Fruit fly (Drosophila melanogaster) whole organism, embryonic: ENCODE data around the gene CG32944.

Experiments
- Awh ChIP-seq: fragments of 200-800 bp; sonication (Bioruptor generic); IDR thresholded peaks from 2 replicates; pipeline ENCODE4, ENCODE4 v1.3.6; 2022; ENCODE audit warnings: missing biosample characterization, missing genetic modification characterization
- BEAF-32 ChIP-seq: fragments of 200-800 bp; sonication (Bioruptor generic); optimal IDR thresholded peaks from 3 replicates; lab custom pipeline; 2017; ENCODE audit warnings: missing biosample characterization, missing genetic modification characterization, mild to moderate bottlenecking, moderate library complexity, missing genetic modification reagents
- Bdp1 ChIP-seq: fragments of 200-800 bp; sonication (Bioruptor generic); optimal IDR thresholded peaks from 3 replicates; lab custom pipeline; 2016; ENCODE audit warnings: missing biosample characterization, missing genetic modification characterization
- CG1024 ChIP-seq: fragments of 200-800 bp; sonication (Bioruptor generic); IDR thresholded peaks from 2 replicates; pipeline ENCODE4 v1.3.6; 2022; ENCODE audit warnings: missing biosample characterization, missing genetic modification characterization
- CG10462 ChIP-seq: fragments of 200-800 bp; sonication (Bioruptor generic); optimal IDR thresholded peaks from 2 replicates; lab custom pipeline; 2016; ENCODE audit warnings: missing biosample characterization, missing genetic modification characterization
- CG10959 ChIP-seq: fragments of 200-800 bp; sonication (Bioruptor generic); IDR thresholded peaks from 2 replicates; pipeline ENCODE4 v1.3.6; 2022; ENCODE audit warnings: missing biosample characterization, missing genetic modification characterization
- CG12942 ChIP-seq: fragments of 200-800 bp; sonication (Bioruptor generic); optimal IDR thresholded peaks from 3 replicates; lab custom pipeline; 2016; ENCODE audit warnings: missing biosample characterization, missing genetic modification characterization
- CG14050 ChIP-seq: fragments of 200-800 bp; sonication (Bioruptor generic); IDR thresholded peaks from 3 replicates; pipeline ENCODE4 v1.3.6; 2022; ENCODE audit warnings: missing biosample characterization, missing genetic modification characterization
- CG15696 ChIP-seq: fragments of 200-800 bp; sonication (Bioruptor generic); optimal IDR thresholded peaks from 2 replicates; lab custom pipeline; 2019; ENCODE audit warnings: missing biosample characterization, mild to moderate bottlenecking, missing genetic modification characterization, moderate library complexity
- CG16779 ChIP-seq: fragments of 200-800 bp; sonication (Bioruptor generic); IDR thresholded peaks from 2 replicates; pipeline ENCODE4 v1.3.6; 2022; ENCODE audit warnings: missing biosample characterization, missing genetic modification characterization
- CG17568 ChIP-seq: fragments of 200-800 bp; sonication (Bioruptor generic); optimal IDR thresholded peaks from 2 replicates; lab custom pipeline; 2018; ENCODE audit warnings: missing biosample characterization, mild to moderate bottlenecking, missing genetic modification characterization, moderate library complexity
- CG18599 ChIP-seq: fragments of 200-800 bp; sonication (Bioruptor generic); optimal IDR thresholded peaks from 3 replicates; lab custom pipeline; 2017; ENCODE audit warnings: missing biosample characterization, missing genetic modification characterization, mild to moderate bottlenecking, moderate library complexity, missing genetic modification reagents
- CG18619 ChIP-seq: fragments of 200-800 bp; sonication (Bioruptor generic); optimal IDR thresholded peaks from 3 replicates; lab custom pipeline; 2017; ENCODE audit warnings: missing biosample characterization, mild to moderate bottlenecking, missing genetic modification characterization
- CG30431 ChIP-seq: fragments of 200-800 bp; sonication (Bioruptor generic); optimal IDR thresholded peaks from 2 replicates; lab custom pipeline; 2017; ENCODE audit warnings: missing biosample characterization, missing genetic modification characterization
- CG3726 ChIP-seq: fragments of 200-800 bp; sonication (Bioruptor generic); IDR thresholded peaks from 3 replicates; pipeline ENCODE4, ENCODE4 v1.3.6; 2022; ENCODE audit warnings: missing biosample characterization, missing genetic modification characterization
- CG4282 ChIP-seq: fragments of 200-800 bp; sonication (Bioruptor generic); optimal IDR thresholded peaks from 2 replicates; lab custom pipeline; 2016; ENCODE audit warnings: missing biosample characterization, missing genetic modification characterization
- CG4730 ChIP-seq: fragments of 200-800 bp; sonication (Bioruptor generic); IDR thresholded peaks from 2 replicates; pipeline ENCODE4 v1.3.6; 2022; ENCODE audit warnings: missing biosample characterization, missing genetic modification characterization
- CG5180 ChIP-seq: fragments of 200-800 bp; sonication (Bioruptor generic); optimal IDR thresholded peaks from 3 replicates; lab custom pipeline; 2017; ENCODE audit warnings: missing biosample characterization, missing genetic modification characterization, mild to moderate bottlenecking, moderate library complexity, missing genetic modification reagents
- CG5245 ChIP-seq: fragments of 200-800 bp; sonication (Bioruptor generic); optimal IDR thresholded peaks from 3 replicates; lab custom pipeline; 2016; ENCODE audit warnings: missing biosample characterization, missing genetic modification characterization
- CG7372 ChIP-seq: fragments of 200-800 bp; sonication (Bioruptor generic); IDR thresholded peaks from 2 replicates; pipeline ENCODE4 v1.3.6; 2022; ENCODE audit warnings: missing biosample characterization, missing genetic modification characterization
- CG8478 ChIP-seq: fragments of >200 bp; optimal IDR thresholded peaks from 2 replicates; lab custom pipeline; 2018
- D19B ChIP-seq: fragments of 200-800 bp; sonication (Bioruptor generic); optimal IDR thresholded peaks from 2 replicates; lab custom pipeline; 2017; ENCODE audit warnings: missing biosample characterization, mild to moderate bottlenecking, missing genetic modification characterization
- Dip3 ChIP-seq: fragments of 200-800 bp; sonication (Bioruptor generic); optimal IDR thresholded peaks from 3 replicates; lab custom pipeline; 2016; ENCODE audit warnings: missing biosample characterization, missing genetic modification characterization
- HLHmδ ChIP-seq: fragments of 200-800 bp; sonication (Bioruptor generic); optimal IDR thresholded peaks from 2 replicates; lab custom pipeline; 2018; ENCODE audit warnings: missing biosample characterization, mild to moderate bottlenecking, missing genetic modification characterization, moderate library complexity
- Hey ChIP-seq: fragments of 200-800 bp; sonication (Bioruptor generic); optimal IDR thresholded peaks from 3 replicates; lab custom pipeline; 2018; ENCODE audit warnings: missing biosample characterization, mild to moderate bottlenecking, missing genetic modification characterization
- HmgD ChIP-seq: fragments of 200-800 bp; sonication (Bioruptor generic); optimal IDR thresholded peaks from 3 replicates; lab custom pipeline; 2016; ENCODE audit warnings: missing biosample characterization, missing genetic modification characterization
- Jarid2 ChIP-seq: fragments of 200-800 bp; sonication (Bioruptor generic); optimal IDR thresholded peaks from 3 replicates; lab custom pipeline; 2017; ENCODE audit warnings: mild to moderate bottlenecking, missing biosample characterization, missing genetic modification reagents, missing genetic modification characterization
- Nf-YC ChIP-seq: fragments of 200-800 bp; optimal IDR thresholded peaks from 3 replicates; lab custom pipeline; 2019; ENCODE audit warnings: missing biosample characterization, mild to moderate bottlenecking, missing genetic modification characterization, moderate library complexity
- Poxn ChIP-seq: fragments of 200-800 bp; sonication (Bioruptor generic); IDR thresholded peaks from 2 replicates; pipeline ENCODE4 v1.3.6; 2022; ENCODE audit warnings: missing biosample characterization, missing genetic modification characterization
- Ravus ChIP-seq: fragments of 200-800 bp; sonication (Bioruptor generic); IDR thresholded peaks from 2 replicates; pipeline ENCODE4 v1.3.6; 2022; ENCODE audit warnings: missing biosample characterization, missing genetic modification characterization
- Six4 ChIP-seq: fragments of 200-800 bp; sonication (Bioruptor generic); optimal IDR thresholded peaks from 2 replicates; lab custom pipeline; 2016; ENCODE audit warnings: missing biosample characterization, missing genetic modification characterization
- Sox102F ChIP-seq: fragments of 200-800 bp; sonication (Bioruptor generic); optimal IDR thresholded peaks from 2 replicates; lab custom pipeline; 2018; ENCODE audit warnings: missing biosample characterization, mild to moderate bottlenecking, missing genetic modification characterization, moderate library complexity
- Xrp1 ChIP-seq: fragments of 200-800 bp; sonication (Bioruptor generic); IDR thresholded peaks from 2 replicates; pipeline ENCODE4 v1.3.6; 2022; ENCODE audit warnings: missing biosample characterization, missing genetic modification characterization
- YL-1 ChIP-seq: fragments of 200-800 bp; sonication (Bioruptor generic); optimal IDR thresholded peaks from 3 replicates; lab custom pipeline; 2017; ENCODE audit warnings: missing biosample characterization, mild to moderate bottlenecking, missing genetic modification characterization
- aop ChIP-seq: fragments of 200-800 bp; sonication (Bioruptor generic); IDR thresholded peaks from 2 replicates; pipeline ENCODE4 v1.3.6; 2022; ENCODE audit warnings: missing biosample characterization, missing genetic modification characterization
- bsh ChIP-seq, 2 experiments: fragments of 200-800 bp; sonication (Bioruptor generic); optimal IDR thresholded peaks; 2 replicates each; lab custom pipeline; 2017 to 2018; ENCODE audit warnings: mild to moderate bottlenecking in 2 of 2, missing biosample characterization in 2 of 2, missing genetic modification characterization in 2 of 2, moderate library complexity in 1 of 2
- ci ChIP-seq: fragments of 200-800 bp; sonication (Bioruptor generic); IDR thresholded peaks from 3 replicates; pipeline ENCODE4 v1.3.6; 2022; ENCODE audit warnings: missing biosample characterization, missing genetic modification characterization
- eve ChIP-seq, 2 experiments: fragments of >200 bp; optimal IDR thresholded peaks; 2 replicates each; lab custom pipeline; 2017; ENCODE audit warnings: missing biosample characterization in 2 of 2, missing genetic modification characterization in 2 of 2
- fd96Cb ChIP-seq: fragments of 200-800 bp; sonication (Bioruptor generic); optimal IDR thresholded peaks from 2 replicates; lab custom pipeline; 2018; ENCODE audit warnings: missing biosample characterization, mild to moderate bottlenecking, missing genetic modification characterization, moderate library complexity
- hbn ChIP-seq: fragments of 200-800 bp; sonication (Bioruptor generic); IDR thresholded peaks from 2 replicates; pipeline ENCODE4 v1.3.6; 2022; ENCODE audit warnings: missing biosample characterization, missing genetic modification characterization; ENCODE audit not compliant: partially characterized antibody
- jumu ChIP-seq: fragments of 200-800 bp; sonication (Bioruptor generic); optimal IDR thresholded peaks from 3 replicates; lab custom pipeline; 2016; ENCODE audit warnings: missing biosample characterization, missing genetic modification characterization
- odd ChIP-seq: fragments of 200-800 bp; sonication (Bioruptor generic); optimal IDR thresholded peaks from 2 replicates; lab custom pipeline; 2017; ENCODE audit warnings: missing biosample characterization, mild to moderate bottlenecking, missing genetic modification characterization
- scrt ChIP-seq: fragments of 200-800 bp; sonication (Bioruptor generic); optimal IDR thresholded peaks from 2 replicates; lab custom pipeline; 2018; ENCODE audit warnings: missing biosample characterization, mild to moderate bottlenecking, missing genetic modification characterization, moderate library complexity
- sisA ChIP-seq: fragments of 200-800 bp; sonication (Bioruptor generic); IDR thresholded peaks from 2 replicates; pipeline ENCODE4 v1.3.6; 2022; ENCODE audit warnings: missing biosample characterization, missing genetic modification characterization
- sr ChIP-seq: fragments of 200-800 bp; sonication (Bioruptor generic); IDR thresholded peaks from 3 replicates; pipeline ENCODE4 v1.3.6; 2022; ENCODE audit warnings: missing biosample characterization, missing genetic modification characterization
- ttk ChIP-seq: fragments of 200-800 bp; sonication (Bioruptor generic); IDR thresholded peaks from 2 replicates; pipeline ENCODE4 v2.1.2; 2022; ENCODE audit warnings: missing biosample characterization, missing genetic modification characterization
- unc-4 ChIP-seq: fragments of 200-800 bp; sonication (Bioruptor generic); IDR thresholded peaks from 2 replicates; pipeline ENCODE4 v1.3.6; 2022; ENCODE audit warnings: missing biosample characterization, missing genetic modification characterization; ENCODE audit not compliant: partially characterized antibody
- unpg ChIP-seq: fragments of 200-800 bp; sonication (Bioruptor generic); optimal IDR thresholded peaks from 3 replicates; lab custom pipeline; 2018; ENCODE audit warnings: missing biosample characterization, mild to moderate bottlenecking, missing genetic modification characterization, moderate library complexity
- zfh2 ChIP-seq: fragments of 200-800 bp; sonication (Bioruptor generic); optimal IDR thresholded peaks from 2 replicates; lab custom pipeline; 2016; ENCODE audit warnings: missing biosample characterization, missing genetic modification characterization

Gene CG32944

DNA sequence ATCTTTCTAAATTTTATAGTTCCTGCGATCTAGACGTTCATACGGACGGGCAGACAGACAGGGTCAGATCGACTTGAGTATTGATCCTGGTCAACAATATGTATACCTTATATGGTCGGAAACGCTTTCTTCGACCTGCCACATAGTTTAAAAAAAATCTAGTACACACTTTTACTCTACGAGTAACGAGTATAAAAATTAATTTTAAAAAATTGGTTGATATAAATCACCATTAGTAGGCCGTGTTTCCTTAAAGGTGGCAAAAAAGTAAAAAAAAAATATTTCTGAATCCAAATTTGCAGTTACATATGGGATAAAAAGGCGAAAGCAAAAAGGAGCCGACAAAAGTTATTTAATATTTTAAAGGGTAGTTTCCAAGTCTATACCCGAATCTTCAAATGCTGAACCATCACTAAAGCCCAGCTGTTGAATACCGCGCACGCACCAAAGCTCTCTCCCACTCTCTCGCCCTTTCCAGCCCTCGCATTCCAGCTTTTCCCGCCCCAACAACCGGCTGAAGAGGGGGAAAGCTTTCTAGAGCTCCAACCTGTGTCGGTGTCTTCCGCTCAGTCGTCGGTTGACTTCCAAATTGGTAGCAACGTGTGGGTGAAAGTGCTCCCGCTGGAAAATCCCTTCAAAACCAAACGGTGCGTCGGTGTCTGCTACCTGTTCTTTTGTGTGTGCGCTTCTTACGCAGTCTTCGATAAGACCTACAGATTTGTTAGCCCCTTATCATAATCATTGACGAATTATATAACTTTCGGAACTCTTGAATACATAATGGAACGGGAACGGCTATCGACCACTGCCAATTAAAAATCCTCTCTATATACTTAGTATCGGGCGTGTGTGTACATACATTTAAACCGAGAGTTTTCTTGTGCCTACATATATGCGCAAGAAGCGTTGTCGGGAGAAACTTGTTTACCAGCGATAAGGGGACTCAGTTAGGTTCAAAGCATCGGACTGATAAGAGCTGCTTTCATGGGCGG lies 40.7 kb downstream of the CG32944 start, which contains the start of gene Sfxn1-3 (continued):
- TF ChIP-seq ttk (GFP tag; lab: Robert Waterston, UW) (peak; percentile 55; the same call in 1 of the 2 replicates), CG10462 (GFP tag; lab: Kevin White, UChicago) (peak; percentile 11), odd (GFP tag; lab: Kevin White, UChicago) (peak; percentile 62), CG5180 (GFP tag; lab: Kevin White, UChicago) (peak; percentile 72), CG16779 (GFP tag; lab: Robert Waterston, UW) (peak; percentile 81), CG18599 (GFP tag; lab: Kevin White, UChicago) (peak; percentile 84), bsh (GFP tag; optimal IDR thresholded peaks at IDR 0.05; lab: Kevin White, UChicago) (peak; percentile 26 to 42), CG3726 (GFP tag; lab: Robert Waterston, UW) (no peak), Poxn (GFP tag; lab: Robert Waterston, UW) (no peak), fd96Cb (no peak), unpg (GFP tag; lab: Kevin White, UChicago) (peak; percentile 27), ci (GFP tag; lab: Robert Waterston, UW) (peak; percentile 73), zfh2 (no peak), Six4 (GFP tag; lab: Kevin White, UChicago) (no peak), Nf-YC (tag; lab: Kevin White, UChicago) (peak; percentile 56), CG12942 (no peak), HmgD (peak; percentile 43), Jarid2 (GFP tag; lab: Kevin White, UChicago) (peak; percentile 92), YL-1 (GFP tag; lab: Kevin White, UChicago) (peak; percentile 16), Awh (GFP tag; lab: Robert Waterston, UW) (no peak; the same call in 1 of the 2 replicates), scrt (GFP tag; lab: Kevin White, UChicago) (peak; percentile 72), aop (GFP tag; lab: Robert Waterston, UW) (no peak), CG30431 (GFP tag; lab: Kevin White, UChicago) (no peak), eve (GFP tag; optimal IDR thresholded peaks at IDR 0.05; lab: Kevin White, UChicago) (no peak), CG10959 (GFP tag; lab: Robert Waterston, UW) (no peak), Bdp1 (GFP tag; lab: Kevin White, UChicago) (peak; percentile 31), CG4730 (GFP tag; lab: Robert Waterston, UW) (no peak), CG1024 (GFP tag; lab: Robert Waterston, UW) (peak; percentile 14; the same call in 1 of the 2 replicates), CG18619 (GFP tag; lab: Kevin White, UChicago) (no peak), CG14050 (GFP tag; lab: Robert Waterston, UW) (no peak), Xrp1 (GFP tag; lab: Robert Waterston, UW) (peak; percentile 32; the same call in 1 of the 2 replicates), unc-4 (no peak), CG7372 (GFP tag; lab: Robert Waterston, UW) (no peak), HLHmδ (GFP tag; lab: Kevin White, UChicago) (peak; percentile 84), D19B (peak; percentile 96), Sox102F (no peak), CG15696 (tag; lab: Kevin White, UChicago) (no peak), CG8478 (lab: Kevin White, UChicago) (no peak), BEAF-32 (peak; percentile 40), jumu (peak; percentile 33), CG17568 (no peak), sr (no peak; the same call in 1 of the 3 replicates), Hey (tag; lab: Kevin White, UChicago) (peak; percentile 81), hbn (GFP tag; lab: Robert Waterston, UW) (peak; percentile 39; the same call in 1 of the 2 replicates), CG5245 (GFP tag; lab: Kevin White, UChicago) (peak; percentile 1), CG4282 (GFP tag; lab: Kevin White, UChicago) (peak; percentile 38), Dip3 (GFP tag; lab: Kevin White, UChicago) (peak; percentile 34), sisA (no peak; the same call in 1 of the 2 replicates), Ravus (GFP tag; lab: Robert Waterston, UW) (no peak)
